Worm (Caenorhabditis elegans): ENCODE results near the gene pes-5.

Gene pes-5

ce11 chrII:11829920-11830319, at the start of gene pes-5:
pes-5 (minus strand) TSS chrII:11830020.
- TF ChIP-seq unc-62 (GFP tag; optimal IDR thresholded peaks at IDR 0.05), result no peak

ce11 chrII:11874674-11875198, 44.9 kb upstream of the pes-5 start, which contains the start of the genes npp-3 and top-2:
npp-3 (minus strand) TSS chrII:11874788.
top-2 (plus strand) TSS chrII:11875148.
- TF ChIP-seq unc-62 (GFP tag; optimal IDR thresholded peaks at IDR 0.05), result no peak

- no peak for TF ChIP-seq unc-62 (GFP tag; optimal IDR thresholded peaks at IDR 0.05)
These were observed 39.1 kb upstream of the pes-5 start for ce11 chrII:11868893-11869292.

- TF ChIP-seq unc-62 (GFP tag; optimal IDR thresholded peaks at IDR 0.05), result no peak
These were observed 38.4 kb upstream of the pes-5 start, which contains the start of gene col-84 for ce11 chrII:11868234-11868633. col-84 (plus strand) TSS chrII:11868534.

ce11 chrII:11865644-11866043, 35.8 kb upstream of the pes-5 start, which contains the start of gene K12D12.4:
K12D12.4 (minus strand) TSS chrII:11865744.
- no peak for TF ChIP-seq unc-62 (GFP tag; optimal IDR thresholded peaks at IDR 0.05)

ce11 chrII:11860623-11861079, 30.8 kb upstream of the pes-5 start, which contains the start of gene K12D12.5:
K12D12.5 (plus strand) TSS chrII:11861029.
- TF ChIP-seq unc-62 (GFP tag; optimal IDR thresholded peaks at IDR 0.05), result no peak

- no peak for TF ChIP-seq unc-62 (GFP tag; optimal IDR thresholded peaks at IDR 0.05)
These were observed 30.0 kb upstream of the pes-5 start for ce11 chrII:11859833-11860232.

ce11 chrII:11856361-11856760, 26.5 kb upstream of the pes-5 start, which contains the start of gene clh-1:
clh-1 (minus strand) TSS chrII:11856461.
- no peak for TF ChIP-seq unc-62 (GFP tag; optimal IDR thresholded peaks at IDR 0.05)

- TF ChIP-seq unc-62 (GFP tag; optimal IDR thresholded peaks at IDR 0.05), result no peak
These were observed 24.9 kb upstream of the pes-5 start for ce11 chrII:11854749-11855148.

- TF ChIP-seq unc-62 (GFP tag; optimal IDR thresholded peaks at IDR 0.05), result no peak
These were observed 23.3 kb upstream of the pes-5 start for ce11 chrII:11853108-11853507.

- TF ChIP-seq unc-62 (GFP tag; optimal IDR thresholded peaks at IDR 0.05), result no peak
These were observed 22.5 kb upstream of the pes-5 start for ce11 chrII:11852191-11852901.

- no peak for TF ChIP-seq unc-62 (GFP tag; optimal IDR thresholded peaks at IDR 0.05)
These were observed 19.8 kb upstream of the pes-5 start for ce11 chrII:11849572-11849971.

ce11 chrII:11845954-11846353, 16.1 kb upstream of the pes-5 start:
- TF ChIP-seq unc-62 (GFP tag; optimal IDR thresholded peaks at IDR 0.05), result no peak

- no peak for TF ChIP-seq unc-62 (GFP tag; optimal IDR thresholded peaks at IDR 0.05)
These were observed 15.2 kb upstream of the pes-5 start for ce11 chrII:11844984-11845383.

- no peak for TF ChIP-seq unc-62 (GFP tag; optimal IDR thresholded peaks at IDR 0.05)
These were observed 14.3 kb upstream of the pes-5 start for ce11 chrII:11844072-11844471.

- no peak for TF ChIP-seq unc-62 (GFP tag; optimal IDR thresholded peaks at IDR 0.05)
These were observed 13.6 kb upstream of the pes-5 start for ce11 chrII:11843441-11843840.

ce11 chrII:11842766-11843165, 12.9 kb upstream of the pes-5 start:
- TF ChIP-seq unc-62 (GFP tag; optimal IDR thresholded peaks at IDR 0.05), result no peak
